Fruit fly (Drosophila melanogaster): ENCODE data around the gene CG43076.

dm6 chrX:15203634-15204033 lies 19.7 kb downstream of the CG43076 start:
- TF ChIP-seq CG16779 (tag; optimal IDR thresholded peaks at IDR 0.05) (no peak), Eip75B (GFP tag; optimal IDR thresholded peaks at IDR 0.05) (no peak), CG8319 (GFP tag; optimal IDR thresholded peaks at IDR 0.05) (no peak), CG6854 (GFP tag; optimal IDR thresholded peaks at IDR 0.05) (no peak), CG7368 (GFP tag; optimal IDR thresholded peaks at IDR 0.05) (no peak), Gug (GFP tag; IDR thresholded peaks at IDR 0.05) (no peak), vri (GFP tag; optimal IDR thresholded peaks at IDR 0.05) (no peak), Eip93F (GFP tag; optimal IDR thresholded peaks at IDR 0.05) (no peak), CG3919 (GFP tag; optimal IDR thresholded peaks at IDR 0.05) (no peak), Lpt (GFP tag; optimal IDR thresholded peaks at IDR 0.05) (no peak), cyc (GFP tag; optimal IDR thresholded peaks at IDR 0.05) (no peak), lz (GFP tag; optimal IDR thresholded peaks at IDR 0.05) (no peak), OdsH (GFP tag; optimal IDR thresholded peaks at IDR 0.05) (no peak), spab (GFP tag; optimal IDR thresholded peaks at IDR 0.05) (no peak)

Data from whole organism, prepupa.